Fruit fly (Drosophila melanogaster): Measurements from ENCODE around the gene GV1.
A peak's percentile ranks its signal among the peaks of the same experiment; 100 is the strongest.

GV1 gene

DNA sequence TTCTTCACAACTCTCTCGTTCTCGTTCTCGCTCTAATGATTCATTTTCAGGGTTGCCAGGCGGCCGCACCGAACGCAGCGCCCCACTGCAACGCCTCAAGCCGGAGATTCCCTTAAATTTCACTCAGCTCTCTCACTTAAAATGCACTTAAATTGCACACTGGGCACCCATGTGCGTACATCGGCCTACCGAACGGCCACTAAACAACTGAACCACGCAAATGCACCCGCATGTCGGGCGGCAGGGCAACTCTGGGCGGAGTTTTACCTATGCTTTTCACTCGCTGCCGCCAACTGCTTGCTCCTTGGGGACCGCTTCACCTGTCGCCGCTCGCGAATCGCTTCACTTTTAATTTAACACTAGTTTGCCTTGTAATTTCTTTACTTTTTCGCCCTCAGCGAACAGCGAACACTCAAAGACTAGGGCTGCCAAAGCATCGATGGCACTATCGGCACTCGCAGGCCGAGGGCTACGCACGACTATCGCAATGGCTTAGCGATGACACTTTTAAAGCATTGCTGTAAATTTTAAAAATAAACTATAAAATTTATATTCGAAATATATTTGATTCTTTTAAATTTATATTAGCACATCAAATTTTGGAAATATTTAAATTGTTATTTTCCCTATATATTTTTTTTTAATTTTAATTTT lies 51.5 kb downstream of the GV1 start, which contains the start of gene Rap1 (continued):
- TF ChIP-seq CG33213 (GFP tag; optimal IDR thresholded peaks at IDR 0.05) (peak; percentile 50), CG17912 (GFP tag; optimal IDR thresholded peaks at IDR 0.05) (no peak), gem (tag; optimal IDR thresholded peaks at IDR 0.05) (peak; percentile 59), pnt (GFP tag; optimal IDR thresholded peaks at IDR 0.05) (peak; percentile 64), Hr51 (GFP tag; optimal IDR thresholded peaks at IDR 0.05) (peak in 1 of 2 experiments; percentile 39), CG4360 (GFP tag; IDR thresholded peaks at IDR 0.05) (no peak), tup (GFP tag; optimal IDR thresholded peaks at IDR 0.05) (no peak), CG17186 (GFP tag; optimal IDR thresholded peaks at IDR 0.05) (peak; percentile 69), bbx (GFP tag; IDR thresholded peaks at IDR 0.05; ENCODE audit: partially characterized antibody) (peak; percentile 90), CG15073 (GFP tag; optimal IDR thresholded peaks at IDR 0.05) (no peak), fd96Cb (tag; optimal IDR thresholded peaks at IDR 0.05) (no peak), CG5180 (GFP tag; optimal IDR thresholded peaks at IDR 0.05) (no peak), vfl (GFP tag; optimal IDR thresholded peaks at IDR 0.05) (peak; percentile 40), HLH54F (GFP tag; optimal IDR thresholded peaks at IDR 0.05) (peak; percentile 49), D (optimal IDR thresholded peaks at IDR 0.05) (no peak), D (GFP tag; optimal IDR thresholded peaks at IDR 0.05) (peak; percentile 20), unpg (GFP tag; optimal IDR thresholded peaks at IDR 0.05) (no peak), gcm2 (GFP tag; optimal IDR thresholded peaks at IDR 0.05) (no peak), CG12236 (GFP tag; optimal IDR thresholded peaks at IDR 0.05) (peak; percentile 51), CG14441 (GFP tag; IDR thresholded peaks at IDR 0.05) (peak; percentile 63), p53 (GFP tag; optimal IDR thresholded peaks at IDR 0.05) (no peak), CG10654 (GFP tag; optimal IDR thresholded peaks at IDR 0.05) (peak; percentile 46), CG16863 (GFP tag; optimal IDR thresholded peaks at IDR 0.05) (peak; percentile 25), CG9817 (tag; optimal IDR thresholded peaks at IDR 0.05) (peak; percentile 59), row (GFP tag; IDR thresholded peaks at IDR 0.05) (peak; percentile 93), CG6683 (GFP tag; optimal IDR thresholded peaks at IDR 0.05) (peak; percentile 2), CG4707 (GFP tag; optimal IDR thresholded peaks at IDR 0.05) (no peak), CG30431 (GFP tag; optimal IDR thresholded peaks at IDR 0.05) (no peak), CG8478 (optimal IDR thresholded peaks at IDR 0.05) (peak; percentile 47), Gsc (GFP tag; IDR thresholded peaks at IDR 0.05) (no peak), Atf6 (GFP tag; IDR thresholded peaks at IDR 0.05) (peak; percentile 64; the same call in 1 of the 2 replicates), CG17829 (tag; optimal IDR thresholded peaks at IDR 0.05) (peak; percentile 77), TFAM (GFP tag; optimal IDR thresholded peaks at IDR 0.05) (no peak), gt (GFP tag; IDR thresholded peaks at IDR 0.05) (peak; percentile 36; the same call in 1 of the 2 replicates), esg (GFP tag; conservative IDR thresholded peaks at IDR 0.05) (peak; percentile 26; the same call in 1 of the 2 replicates), CG11504 (tag; optimal IDR thresholded peaks at IDR 0.05) (peak; percentile 65), sima (GFP tag; optimal IDR thresholded peaks at IDR 0.05) (no peak), Gug (GFP tag; IDR thresholded peaks at IDR 0.05) (peak; percentile 88), CTCF (GFP tag; optimal IDR thresholded peaks at IDR 0.05) (peak; percentile 4), dpn (GFP tag; optimal IDR thresholded peaks at IDR 0.05) (peak; percentile 45 to 70), MBD-R2 (GFP tag; IDR thresholded peaks at IDR 0.05) (peak; percentile 78), cato (GFP tag; optimal IDR thresholded peaks at IDR 0.05; ENCODE audit: borderline replicate concordance) (peak; percentile 37), CG5953 (GFP tag; IDR thresholded peaks at IDR 0.05) (no peak), Oaz (GFP tag; IDR thresholded peaks at IDR 0.05) (peak; percentile 44; the same call in 1 of the 2 replicates), cas (GFP tag; IDR thresholded peaks at IDR 0.05) (peak; percentile 60; the same call in 1 of the 2 replicates), CG10274 (GFP tag; optimal IDR thresholded peaks at IDR 0.05) (no peak), prd (optimal IDR thresholded peaks at IDR 0.05) (no peak), prd (GFP tag; IDR thresholded peaks at IDR 0.05) (peak; percentile 90), da (GFP tag; optimal IDR thresholded peaks at IDR 0.05) (no peak), Ets97D (GFP tag; optimal IDR thresholded peaks at IDR 0.05) (peak; percentile 63), schlank (tag; optimal IDR thresholded peaks at IDR 0.05) (no peak), ci (GFP tag; IDR thresholded peaks at IDR 0.05) (peak; percentile 59)
